Fruit fly (Drosophila melanogaster): Measurements from ENCODE around the gene CG31431.

CG31431 gene

dm6 chr3R:21921363-21922208 lies 51.1 kb downstream of the CG31431 start:
- TF ChIP-seq CG6808 (GFP tag; optimal IDR thresholded peaks at IDR 0.05) (peak; percentile 86), CG3919 (GFP tag; optimal IDR thresholded peaks at IDR 0.05) (peak; percentile 65), CG6163 (GFP tag; IDR thresholded peaks at IDR 0.05) (0 out of 3 replicates have a peak, but pooled peaks have one; percentile 53), dac (GFP tag; optimal IDR thresholded peaks at IDR 0.05) (no peak), fkh (GFP tag; optimal IDR thresholded peaks at IDR 0.05) (no peak), OdsH (GFP tag; optimal IDR thresholded peaks at IDR 0.05) (peak; percentile 60), CG1621 (tag; optimal IDR thresholded peaks at IDR 0.05) (peak; percentile 32), fd85E (GFP tag; optimal IDR thresholded peaks at IDR 0.05) (no peak), CG8632 (GFP tag; optimal IDR thresholded peaks at IDR 0.05) (peak; percentile 74), CG8319 (GFP tag; optimal IDR thresholded peaks at IDR 0.05) (peak; percentile 46), dsx (GFP tag; optimal IDR thresholded peaks at IDR 0.05; ENCODE audit: poor library complexity, severe bottlenecking) (peak; percentile 71), CG6792 (GFP tag; optimal IDR thresholded peaks at IDR 0.05) (peak; percentile 71), CG31627 (GFP tag; optimal IDR thresholded peaks at IDR 0.05) (peak; percentile 69), CG6854 (GFP tag; optimal IDR thresholded peaks at IDR 0.05) (no peak), CG4318 (GFP tag; optimal IDR thresholded peaks at IDR 0.05) (peak; percentile 38), CG34406 (GFP tag; optimal IDR thresholded peaks at IDR 0.05) (peak; percentile 75), CG8119 (GFP tag; IDR thresholded peaks at IDR 0.05) (peak; percentile 23; the same call in 1 of the 3 replicates), CG16779 (tag; optimal IDR thresholded peaks at IDR 0.05) (peak; percentile 19), Hr39 (GFP tag; optimal IDR thresholded peaks at IDR 0.05) (peak; percentile 52), CG10631 (GFP tag; optimal IDR thresholded peaks at IDR 0.05) (peak; percentile 84), CG10669 (GFP tag; optimal IDR thresholded peaks at IDR 0.05) (peak; percentile 71), Gug (GFP tag; IDR thresholded peaks at IDR 0.05) (no peak), CG3032 (tag; optimal IDR thresholded peaks at IDR 0.05) (peak; percentile 82), CG9139 (GFP tag; optimal IDR thresholded peaks at IDR 0.05) (peak; percentile 32), acj6 (GFP tag; optimal IDR thresholded peaks at IDR 0.05) (peak; percentile 74), Eip78C (GFP tag) (peak; percentile 91), Lpt (GFP tag; optimal IDR thresholded peaks at IDR 0.05) (no peak), pdm3 (GFP tag; optimal IDR thresholded peaks at IDR 0.05) (peak; percentile 75), ss (GFP tag; optimal IDR thresholded peaks at IDR 0.05) (peak; percentile 65 to 81), spab (GFP tag; optimal IDR thresholded peaks at IDR 0.05) (peak; percentile 85), vri (GFP tag; optimal IDR thresholded peaks at IDR 0.05) (peak; percentile 62), achi (GFP tag; optimal IDR thresholded peaks at IDR 0.05) (peak; percentile 76), lz (GFP tag; optimal IDR thresholded peaks at IDR 0.05) (peak; percentile 83), eg (GFP tag; IDR thresholded peaks at IDR 0.05) (no peak), Ets21C (GFP tag; optimal IDR thresholded peaks at IDR 0.05) (peak; percentile 27), cyc (GFP tag; optimal IDR thresholded peaks at IDR 0.05) (peak; percentile 26), CG11902 (GFP tag; optimal IDR thresholded peaks at IDR 0.05) (peak; percentile 38), Eip93F (GFP tag; optimal IDR thresholded peaks at IDR 0.05) (no peak), topi (GFP tag; optimal IDR thresholded peaks at IDR 0.05) (peak; percentile 80), net (GFP tag; optimal IDR thresholded peaks at IDR 0.05) (peak; percentile 42), CG15336 (GFP tag; IDR thresholded peaks at IDR 0.05) (peak; percentile 38; the same call in 1 of the 2 replicates), Blimp-1 (GFP tag; optimal IDR thresholded peaks at IDR 0.05) (peak; percentile 64), esn (GFP tag; optimal IDR thresholded peaks at IDR 0.05) (peak; percentile 86), Sox102F (GFP tag; optimal IDR thresholded peaks at IDR 0.05) (peak; percentile 67), Hr38 (GFP tag; optimal IDR thresholded peaks at IDR 0.05) (no peak), Sox14 (GFP tag; optimal IDR thresholded peaks at IDR 0.05) (peak; percentile 76), CG11762 (GFP tag; optimal IDR thresholded peaks at IDR 0.05; ENCODE audit: insufficient read depth) (peak; percentile 66), CG6276 (GFP tag; optimal IDR thresholded peaks at IDR 0.05) (peak; percentile 15), Hr4 (GFP tag; optimal IDR thresholded peaks at IDR 0.05) (peak; percentile 54), CG32006 (GFP tag; optimal IDR thresholded peaks at IDR 0.05) (peak; percentile 70)

Data from whole organism, prepupa.